Fruit fly (Drosophila melanogaster): ENCODE measurements around the gene Tgt.

Gene Tgt

dm6 chr2L:1218475-1218874 lies 34.6 kb downstream of the Tgt start:
- TF ChIP-seq CG8301 (tag; optimal IDR thresholded peaks at IDR 0.05) (no peak), CG32121 (GFP tag; IDR thresholded peaks at IDR 0.05) (no peak), CG17806 (tag; optimal IDR thresholded peaks at IDR 0.05) (no peak), CG13204 (GFP tag; optimal IDR thresholded peaks at IDR 0.05) (no peak), fd96Ca (GFP tag; IDR thresholded peaks at IDR 0.05) (no peak), Snoo (tag; optimal IDR thresholded peaks at IDR 0.05) (no peak), CG12605 (GFP tag; IDR thresholded peaks at IDR 0.05) (no peak), gl (tag; optimal IDR thresholded peaks at IDR 0.05) (no peak), rn (GFP tag; IDR thresholded peaks at IDR 0.05) (no peak), EcR (GFP tag; optimal IDR thresholded peaks at IDR 0.05) (no peak), CG9948 (tag; optimal IDR thresholded peaks at IDR 0.05) (no peak), Pif1A (GFP tag; optimal IDR thresholded peaks at IDR 0.05) (no peak), CG34367 (tag; optimal IDR thresholded peaks at IDR 0.05) (no peak), CG14655 (GFP tag; optimal IDR thresholded peaks at IDR 0.05) (no peak), Ets98B (GFP tag; IDR thresholded peaks at IDR 0.05) (no peak)

dm6 chr2L:1218993-1219392 lies 35.1 kb downstream of the Tgt start, which contains the start of gene CG42329:
TSS of gene CG42329 (plus strand) at chr2L:1219293.
- TF ChIP-seq CG13204 (GFP tag; optimal IDR thresholded peaks at IDR 0.05) (no peak), CG14655 (GFP tag; optimal IDR thresholded peaks at IDR 0.05) (no peak), Snoo (tag; optimal IDR thresholded peaks at IDR 0.05) (no peak), CG32121 (GFP tag; IDR thresholded peaks at IDR 0.05) (no peak), CG8159 (tag; optimal IDR thresholded peaks at IDR 0.05) (no peak)

dm6 chr2L:1230691-1231090 lies 46.8 kb downstream of the Tgt start:
- TF ChIP-seq Ets98B (GFP tag; IDR thresholded peaks at IDR 0.05) (no peak), CG4496 (GFP tag; IDR thresholded peaks at IDR 0.05) (no peak), Snoo (tag; optimal IDR thresholded peaks at IDR 0.05) (no peak), Pif1A (GFP tag; optimal IDR thresholded peaks at IDR 0.05) (no peak), EcR (GFP tag; optimal IDR thresholded peaks at IDR 0.05) (no peak), CG8159 (tag; optimal IDR thresholded peaks at IDR 0.05) (no peak)

Measured in whole organism, pupa.